Fruit fly (Drosophila melanogaster) whole organism, embryonic: ENCODE data around the gene Agpat2.

ENCODE experiments used
- CG1024 ChIP-seq: fragments of 200-800 bp; sonication (Bioruptor generic); IDR thresholded peaks from 2 replicates; pipeline ENCODE4 v1.3.6; 2022; ENCODE audit warnings: missing biosample characterization, missing genetic modification characterization
- CG10431 ChIP-seq: fragments of 200-800 bp; sonication (Bioruptor generic); optimal IDR thresholded peaks from 3 replicates; lab custom pipeline; 2018; ENCODE audit warnings: missing biosample characterization, mild to moderate bottlenecking, missing genetic modification characterization
- CG14014 ChIP-seq: fragments of 200-800 bp; sonication (Bioruptor generic); IDR thresholded peaks from 2 replicates; pipeline ENCODE4 v1.3.6; 2022; ENCODE audit warnings: missing biosample characterization, missing genetic modification characterization
- CG14441 ChIP-seq: fragments of 200-800 bp; sonication (Bioruptor generic); IDR thresholded peaks from 2 replicates; pipeline ENCODE4 v1.3.6; 2022; ENCODE audit warnings: missing biosample characterization, missing genetic modification characterization
- CG15011 ChIP-seq: fragments of 200-800 bp; sonication (Bioruptor generic); optimal IDR thresholded peaks from 3 replicates; lab custom pipeline; 2018; ENCODE audit warnings: missing biosample characterization, mild to moderate bottlenecking, missing genetic modification characterization
- CG15479 ChIP-seq: fragments of 200-800 bp; sonication (Bioruptor generic); optimal IDR thresholded peaks from 3 replicates; lab custom pipeline; 2019; ENCODE audit warnings: missing biosample characterization, mild to moderate bottlenecking, missing genetic modification characterization, moderate library complexity
- CG15601 ChIP-seq: fragments of 200-800 bp; sonication (Bioruptor generic); optimal IDR thresholded peaks from 3 replicates; lab custom pipeline; 2019; ENCODE audit warnings: missing biosample characterization, mild to moderate bottlenecking, missing genetic modification characterization, moderate library complexity
- CG17568 ChIP-seq: fragments of 200-800 bp; sonication (Bioruptor generic); optimal IDR thresholded peaks from 2 replicates; lab custom pipeline; 2018; ENCODE audit warnings: missing biosample characterization, mild to moderate bottlenecking, missing genetic modification characterization, moderate library complexity
- CG18599 ChIP-seq: fragments of 200-800 bp; sonication (Bioruptor generic); optimal IDR thresholded peaks from 3 replicates; lab custom pipeline; 2017; ENCODE audit warnings: missing biosample characterization, missing genetic modification characterization, mild to moderate bottlenecking, moderate library complexity, missing genetic modification reagents
- CG18619 ChIP-seq: fragments of 200-800 bp; sonication (Bioruptor generic); optimal IDR thresholded peaks from 3 replicates; lab custom pipeline; 2017; ENCODE audit warnings: missing biosample characterization, mild to moderate bottlenecking, missing genetic modification characterization
- CG2129 ChIP-seq: fragments of 200-800 bp; sonication (Bioruptor generic); IDR thresholded peaks from 2 replicates; pipeline ENCODE4 v1.3.6; 2022; ENCODE audit warnings: missing biosample characterization, missing genetic modification characterization; ENCODE audit not compliant: partially characterized antibody
- CG32767 ChIP-seq: fragments of 200-800 bp; sonication (Bioruptor generic); IDR thresholded peaks from 2 replicates; pipeline ENCODE4 v1.3.6; 2022; ENCODE audit warnings: missing biosample characterization, missing genetic modification characterization
- CG3407 ChIP-seq: fragments of 200-800 bp; sonication (Bioruptor generic); optimal IDR thresholded peaks from 2 replicates; lab custom pipeline; 2018; ENCODE audit warnings: missing biosample characterization, mild to moderate bottlenecking, missing genetic modification characterization
- CG4424 ChIP-seq: fragments of 200-800 bp; sonication (Bioruptor generic); optimal IDR thresholded peaks from 3 replicates; lab custom pipeline; 2016; ENCODE audit warnings: missing biosample characterization, missing genetic modification characterization
- CG4730 ChIP-seq: fragments of 200-800 bp; sonication (Bioruptor generic); IDR thresholded peaks from 2 replicates; pipeline ENCODE4 v1.3.6; 2022; ENCODE audit warnings: missing biosample characterization, missing genetic modification characterization
- CG4820 ChIP-seq: fragments of 200-800 bp; sonication (Bioruptor generic); optimal IDR thresholded peaks from 3 replicates; lab custom pipeline; 2016; ENCODE audit warnings: missing biosample characterization, missing genetic modification characterization
- CG7745 ChIP-seq: fragments of 200-800 bp; sonication (Bioruptor generic); optimal IDR thresholded peaks from 2 replicates; lab custom pipeline; 2018; ENCODE audit warnings: missing biosample characterization, mild to moderate bottlenecking, missing genetic modification characterization, moderate library complexity
- CG8388 ChIP-seq: fragments of 200-800 bp; sonication (Bioruptor generic); optimal IDR thresholded peaks from 2 replicates; lab custom pipeline; 2019; ENCODE audit warnings: missing biosample characterization, mild to moderate bottlenecking, missing genetic modification characterization, moderate library complexity
- CG9215 ChIP-seq: fragments of 200-800 bp; sonication (Bioruptor generic); IDR thresholded peaks from 2 replicates; pipeline ENCODE4 v1.3.6; 2022; ENCODE audit warnings: missing biosample characterization, missing genetic modification characterization
- CG9797 ChIP-seq: fragments of 200-800 bp; sonication (Bioruptor generic); optimal IDR thresholded peaks from 3 replicates; lab custom pipeline; 2018; ENCODE audit warnings: missing biosample characterization, mild to moderate bottlenecking, missing genetic modification characterization
- Dek ChIP-seq: fragments of 200-800 bp; sonication (Bioruptor generic); optimal IDR thresholded peaks from 3 replicates; lab custom pipeline; 2019; ENCODE audit warnings: missing biosample characterization, mild to moderate bottlenecking, missing genetic modification characterization, moderate library complexity
- Doc2 ChIP-seq: fragments of 200-800 bp; sonication (Bioruptor generic); IDR thresholded peaks from 2 replicates; pipeline ENCODE4 v1.3.6; 2022; ENCODE audit warnings: missing biosample characterization, missing genetic modification characterization
- ERR ChIP-seq: fragments of 200-800 bp; sonication (Bioruptor generic); optimal IDR thresholded peaks from 2 replicates; lab custom pipeline; 2016; ENCODE audit warnings: missing biosample characterization, missing genetic modification characterization
- GATAe ChIP-seq: fragments of 200-800 bp; sonication (Bioruptor generic); conservative IDR thresholded peaks from 2 replicates; pipeline ENCODE4 v1.3.6; 2022; ENCODE audit warnings: missing biosample characterization, missing genetic modification characterization
- HmgD ChIP-seq: fragments of 200-800 bp; sonication (Bioruptor generic); optimal IDR thresholded peaks from 3 replicates; lab custom pipeline; 2016; ENCODE audit warnings: missing biosample characterization, missing genetic modification characterization
- Mad ChIP-seq: fragments of 200-800 bp; sonication (Bioruptor generic); optimal IDR thresholded peaks from 2 replicates; lab custom pipeline; 2016; ENCODE audit warnings: missing biosample characterization, missing genetic modification characterization
- Med ChIP-seq: fragments of 200-800 bp; sonication (Bioruptor generic); peaks from one replicate; lab custom pipeline; 2016; ENCODE audit warnings: missing biosample characterization, missing genetic modification characterization, mild to moderate bottlenecking, inconsistent platforms, moderate library complexity
- Ravus ChIP-seq: fragments of 200-800 bp; sonication (Bioruptor generic); IDR thresholded peaks from 2 replicates; pipeline ENCODE4 v1.3.6; 2022; ENCODE audit warnings: missing biosample characterization, missing genetic modification characterization
- Rfx ChIP-seq: fragments of 200-800 bp; sonication (Bioruptor generic); IDR thresholded peaks from 2 replicates; pipeline ENCODE4 v1.3.6; 2022; ENCODE audit warnings: missing biosample characterization, missing genetic modification characterization
- Sin3A ChIP-seq: fragments of >200 bp; optimal IDR thresholded peaks from 2 replicates; lab custom pipeline; 2018
- ab ChIP-seq: fragments of 200-800 bp; sonication (Bioruptor generic); optimal IDR thresholded peaks from 2 replicates; lab custom pipeline; 2016; ENCODE audit warnings: missing biosample characterization, missing genetic modification characterization
- ara ChIP-seq: fragments of 200-800 bp; sonication (Bioruptor generic); IDR thresholded peaks from 2 replicates; pipeline ENCODE4 v1.3.6; 2022; ENCODE audit warnings: missing biosample characterization, missing genetic modification characterization
- bbx ChIP-seq: fragments of 200-800 bp; sonication (Bioruptor generic); IDR thresholded peaks from 2 replicates; pipeline ENCODE4 v1.3.6; 2022; ENCODE audit warnings: missing biosample characterization, missing genetic modification characterization; ENCODE audit not compliant: partially characterized antibody
- dm ChIP-seq: fragments of 200-800 bp; sonication (Bioruptor generic); optimal IDR thresholded peaks from 3 replicates; lab custom pipeline; 2016; ENCODE audit warnings: missing biosample characterization, missing genetic modification characterization
- eve ChIP-seq, 2 experiments: fragments of >200 bp; optimal IDR thresholded peaks; 2 replicates each; lab custom pipeline; 2017; ENCODE audit warnings: missing biosample characterization in 2 of 2, missing genetic modification characterization in 2 of 2
- fu2 ChIP-seq: fragments of 200-800 bp; sonication (Bioruptor generic); optimal IDR thresholded peaks from 2 replicates; lab custom pipeline; 2016; ENCODE audit warnings: missing biosample characterization, missing genetic modification characterization
- maf-S ChIP-seq: fragments of 200-800 bp; sonication (Bioruptor generic); optimal IDR thresholded peaks from 2 replicates; lab custom pipeline; 2016; ENCODE audit warnings: missing biosample characterization, missing genetic modification characterization
- nmo ChIP-seq: fragments of 200-800 bp; sonication (Bioruptor generic); optimal IDR thresholded peaks from 2 replicates; lab custom pipeline; 2018; ENCODE audit warnings: missing biosample characterization, mild to moderate bottlenecking, missing genetic modification characterization, moderate library complexity
- odd ChIP-seq: fragments of 200-800 bp; sonication (Bioruptor generic); optimal IDR thresholded peaks from 2 replicates; lab custom pipeline; 2017; ENCODE audit warnings: missing biosample characterization, mild to moderate bottlenecking, missing genetic modification characterization
- prd ChIP-seq, 3 experiments: fragments of >200 bp in 2 of 3; fragments of 200-800 bp in 1 of 3; sonication (Bioruptor generic) in 1 of 3; optimal IDR thresholded peaks in 2 of 3; IDR thresholded peaks in 1 of 3; 2 replicates in 2 of 3; 3 replicates in 1 of 3; pipeline versions ENCODE4 v1.3.6 to Lab custom; 2017 to 2022; ENCODE audit warnings: missing biosample characterization in 1 of 3, missing genetic modification characterization in 1 of 3
- row ChIP-seq: fragments of 200-800 bp; sonication (Bioruptor generic); IDR thresholded peaks from 3 replicates; pipeline ENCODE4 v1.3.6; 2022; ENCODE audit warnings: missing biosample characterization, missing genetic modification characterization
- sens-2 ChIP-seq: fragments of 200-800 bp; sonication (Bioruptor generic); IDR thresholded peaks from 2 replicates; pipeline ENCODE4 v1.3.6; 2022; ENCODE audit warnings: missing biosample characterization, missing genetic modification characterization
- shn ChIP-seq: fragments of 200-800 bp; sonication (Bioruptor generic); optimal IDR thresholded peaks from 3 replicates; lab custom pipeline; 2016; ENCODE audit warnings: missing biosample characterization, missing genetic modification characterization
- sqz ChIP-seq: fragments of 200-800 bp; sonication (Bioruptor generic); optimal IDR thresholded peaks from 3 replicates; lab custom pipeline; 2018; ENCODE audit warnings: missing biosample characterization, mild to moderate bottlenecking, missing genetic modification characterization
- tio ChIP-seq: fragments of 200-800 bp; sonication (Bioruptor generic); optimal IDR thresholded peaks from 2 replicates; lab custom pipeline; 2017; ENCODE audit warnings: missing biosample characterization, missing genetic modification characterization, inconsistent platforms
- unc-4 ChIP-seq: fragments of 200-800 bp; sonication (Bioruptor generic); IDR thresholded peaks from 2 replicates; pipeline ENCODE4 v1.3.6; 2022; ENCODE audit warnings: missing biosample characterization, missing genetic modification characterization; ENCODE audit not compliant: partially characterized antibody
- wek ChIP-seq: fragments of 200-800 bp; sonication (Bioruptor generic); optimal IDR thresholded peaks from 3 replicates; lab custom pipeline; 2018; ENCODE audit warnings: missing biosample characterization, mild to moderate bottlenecking, missing genetic modification characterization, moderate library complexity
- wor ChIP-seq: fragments of 200-800 bp; sonication (Bioruptor generic); IDR thresholded peaks from 2 replicates; pipeline ENCODE4 v1.3.6; 2022; ENCODE audit warnings: missing biosample characterization, missing genetic modification characterization

Gene Agpat2

DNA sequence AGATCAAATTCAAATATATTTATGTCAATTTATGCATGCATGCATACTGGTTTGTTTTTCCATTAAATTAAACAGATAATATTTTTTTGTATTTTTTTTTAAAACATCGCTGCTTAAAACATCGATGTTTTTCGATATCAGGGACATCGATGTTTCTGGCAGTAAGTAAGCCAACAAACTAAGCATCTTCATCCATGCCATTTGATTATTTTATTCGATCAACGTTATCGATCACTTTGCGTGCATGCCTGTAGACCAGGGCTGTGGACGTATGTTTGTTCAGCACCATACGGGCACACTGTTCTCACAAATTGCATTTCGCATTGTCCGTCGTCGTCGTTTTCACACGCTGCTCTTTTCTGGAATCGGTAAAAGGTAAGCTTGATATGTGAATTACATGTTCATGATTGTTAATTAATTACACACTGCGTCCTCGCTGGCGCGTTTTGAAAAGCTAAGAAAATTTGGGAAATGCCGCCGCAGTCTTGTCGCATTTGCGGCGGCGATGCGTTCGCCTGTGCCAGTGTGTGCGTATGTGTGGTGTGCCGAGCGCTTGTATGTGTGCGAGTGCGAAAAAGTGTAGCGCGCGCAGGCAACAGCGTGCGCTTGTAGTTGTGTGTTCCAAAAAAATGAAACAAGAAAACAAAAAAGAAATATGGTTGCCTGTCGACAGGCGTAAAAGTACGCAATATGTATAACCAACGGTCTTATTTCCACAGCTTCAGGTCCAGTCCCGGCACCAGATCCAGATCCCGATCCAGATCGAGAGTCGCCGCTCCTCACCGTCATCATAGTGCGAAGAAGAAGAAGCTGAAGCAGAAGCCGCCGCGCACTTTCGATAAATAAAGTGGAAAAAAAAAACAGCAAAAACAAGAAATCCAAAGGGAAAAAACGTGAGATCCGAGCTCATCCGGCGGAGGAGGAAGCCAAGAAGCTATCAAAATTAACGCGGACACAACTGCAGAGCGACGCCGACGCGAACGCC is 60.2 kb downstream of the Agpat2 start, which contains the start of gene emb (continued):
- TF ChIP-seq CG14441 (GFP tag; lab: Robert Waterston, UW) (peak; percentile 30; the same call in 1 of the 2 replicates), CG14014 (0 out of 2 replicates have a peak, but pooled peaks have one; percentile 19), odd (GFP tag; lab: Kevin White, UChicago) (no peak), bbx (peak; percentile 96), CG3407 (GFP tag; lab: Kevin White, UChicago) (no peak), Med (GFP tag; lab: Kevin White, UChicago) (peak; percentile 93), GATAe (GFP tag; lab: Robert Waterston, UW) (no peak), Ravus (GFP tag; lab: Robert Waterston, UW) (no peak), CG4730 (no peak), CG18599 (GFP tag; lab: Kevin White, UChicago) (no peak), unc-4 (GFP tag; lab: Robert Waterston, UW) (peak; percentile 87), Sin3A (peak; percentile 82), eve (GFP tag; optimal IDR thresholded peaks at IDR 0.05; lab: Kevin White, UChicago) (no peak), Doc2 (GFP tag; lab: Robert Waterston, UW) (no peak), Mad (GFP tag; lab: Kevin White, UChicago) (peak; percentile 65), CG18619 (GFP tag; lab: Kevin White, UChicago) (peak; percentile 15), CG7745 (tag; lab: Kevin White, UChicago) (no peak), CG9797 (peak; percentile 94), HmgD (GFP tag; lab: Kevin White, UChicago) (peak; percentile 90), CG15601 (peak; percentile 47), CG10431 (GFP tag; lab: Kevin White, UChicago) (no peak), tio (GFP tag; lab: Kevin White, UChicago) (no peak), dm (GFP tag; lab: Kevin White, UChicago) (peak; percentile 83), sqz (GFP tag; lab: Kevin White, UChicago) (peak; percentile 67), shn (peak; percentile 46), prd (optimal IDR thresholded peaks at IDR 0.05; lab: Kevin White, UChicago) (no peak), prd (GFP tag; IDR thresholded peaks at IDR 0.05; lab: Robert Waterston, UW) (peak; percentile 31; the same call in 1 of the 3 replicates), Dek (no peak), CG32767 (GFP tag; lab: Robert Waterston, UW) (no peak), CG2129 (GFP tag; lab: Robert Waterston, UW) (peak; percentile 67; the same call in 1 of the 2 replicates), CG9215 (GFP tag; lab: Robert Waterston, UW) (peak; percentile 17; the same call in 1 of the 2 replicates), ara (peak; percentile 42; the same call in 1 of the 2 replicates), CG15011 (GFP tag; lab: Kevin White, UChicago) (no peak), ERR (GFP tag; lab: Kevin White, UChicago) (no peak), nmo (peak; percentile 77), CG8388 (GFP tag; lab: Kevin White, UChicago) (peak; percentile 4), CG4424 (GFP tag; lab: Kevin White, UChicago) (peak; percentile 73), ab (GFP tag; lab: Kevin White, UChicago) (no peak), fu2 (peak; percentile 64), CG17568 (GFP tag; lab: Kevin White, UChicago) (no peak), row (GFP tag; lab: Robert Waterston, UW) (peak; percentile 76), CG15479 (no peak), CG1024 (GFP tag; lab: Robert Waterston, UW) (no peak), Rfx (GFP tag; lab: Robert Waterston, UW) (peak; percentile 69), CG4820 (GFP tag; lab: Kevin White, UChicago) (peak; percentile 48), maf-S (peak; percentile 30), wor (GFP tag; lab: Robert Waterston, UW) (no peak), sens-2 (no peak), wek (GFP tag; lab: Kevin White, UChicago) (no peak)
